Worm (Caenorhabditis elegans): ENCODE measurements around the gene F14H3.14.

- no peak for TF ChIP-seq ceh-82 (tag; optimal IDR thresholded peaks at IDR 0.05)
- TF ChIP-seq ZK546.5 (tag; optimal IDR thresholded peaks at IDR 0.05) = no peak
- no peak for TF ChIP-seq unc-39 (tag; optimal IDR thresholded peaks at IDR 0.05)
- TF ChIP-seq mdl-1 (tag; optimal IDR thresholded peaks at IDR 0.05) = no peak
- no peak for TF ChIP-seq nhr-237 (tag; optimal IDR thresholded peaks at IDR 0.05)
- TF ChIP-seq egl-27 (tag; optimal IDR thresholded peaks at IDR 0.05) = no peak
- no peak for TF ChIP-seq lsy-2 (tag; optimal IDR thresholded peaks at IDR 0.05)
- no peak for TF ChIP-seq lin-13 (GFP tag; optimal IDR thresholded peaks at IDR 0.05)
- TF ChIP-seq ztf-11 (tag; optimal IDR thresholded peaks at IDR 0.05) = no peak
- no peak for TF ChIP-seq nhr-25 (tag; optimal IDR thresholded peaks at IDR 0.05)
- no peak for TF ChIP-seq lin-39 (tag; optimal IDR thresholded peaks at IDR 0.05)
- no peak for TF ChIP-seq nhr-11 (tag; optimal IDR thresholded peaks at IDR 0.05)
- TF ChIP-seq nhr-12 (tag; optimal IDR thresholded peaks at IDR 0.05) = no peak
- no peak for TF ChIP-seq ztf-4 (tag; optimal IDR thresholded peaks at IDR 0.05)
Observed at ce11 chrV:16090685-16091084, 28.0 kb upstream of the F14H3.14 start, which contains the start of gene F22B8.3.
